Fruit fly (Drosophila melanogaster) whole organism, wandering third instar larva: ENCODE data around the gene RapGAP1.

Experiments used
- Abd-B ChIP-seq: fragments of >200 bp; optimal IDR thresholded peaks from 2 replicates; lab custom pipeline; 2017; ENCODE audit warnings: missing biosample characterization, missing genetic modification characterization
- CG32264 ChIP-seq: fragments of 200-800 bp; sonication (Bioruptor generic); optimal IDR thresholded peaks from 2 replicates; lab custom pipeline; 2016; ENCODE audit warnings: missing biosample characterization, missing genetic modification characterization
- Hnf4 ChIP-seq: fragments of 200-800 bp; sonication (Bioruptor generic); optimal IDR thresholded peaks from 2 replicates; lab custom pipeline; 2016; ENCODE audit warnings: missing biosample characterization, mild to moderate bottlenecking, missing genetic modification characterization
- brk ChIP-seq: fragments of 200-800 bp; sonication (Bioruptor generic); optimal IDR thresholded peaks from 2 replicates; lab custom pipeline; 2016; ENCODE audit warnings: missing biosample characterization, mild to moderate bottlenecking, missing genetic modification characterization
- dsf ChIP-seq: sonication (Bioruptor generic); optimal IDR thresholded peaks from 2 replicates; lab custom pipeline; 2016; ENCODE audit warnings: missing biosample characterization, missing genetic modification characterization, borderline replicate concordance
- fru ChIP-seq: fragments of 200-800 bp; sonication (Bioruptor generic); optimal IDR thresholded peaks from 3 replicates; lab custom pipeline; 2016; ENCODE audit warnings: missing biosample characterization, mild to moderate bottlenecking, missing genetic modification characterization
- lola ChIP-seq: fragments of >200 bp; optimal IDR thresholded peaks from 2 replicates; lab custom pipeline; 2017; ENCODE audit warnings: missing biosample characterization, missing genetic modification characterization
- pan ChIP-seq: fragments of >200 bp; optimal IDR thresholded peaks from 2 replicates; lab custom pipeline; 2017
- psq ChIP-seq: fragments of 200-800 bp; sonication (Bioruptor generic); optimal IDR thresholded peaks from 3 replicates; lab custom pipeline; 2017; ENCODE audit warnings: missing biosample characterization, mild to moderate bottlenecking, missing genetic modification characterization, moderate library complexity
- tai ChIP-seq: sonication (Bioruptor generic); optimal IDR thresholded peaks from 2 replicates; lab custom pipeline; 2016; ENCODE audit warnings: missing biosample characterization, missing genetic modification characterization

dm6 chr2L:7512860-7513259 lies 65.9 kb downstream of the RapGAP1 start:
- TF ChIP-seq fru (GFP tag; lab: Kevin White, UChicago), result peak; percentile 66
- TF ChIP-seq Abd-B, result no peak
- no peak for TF ChIP-seq CG32264 (GFP tag; lab: Kevin White, UChicago)
- TF ChIP-seq brk (GFP tag; lab: Kevin White, UChicago), result peak; percentile 32
- no peak for TF ChIP-seq pan
- TF ChIP-seq lola, result no peak
- TF ChIP-seq dsf, result no peak
- TF ChIP-seq psq, result peak; percentile 60
- peak; percentile 51 for TF ChIP-seq tai
- TF ChIP-seq Hnf4, result peak; percentile 53
